Fruit fly (Drosophila melanogaster) whole organism, larva: ENCODE results near the gene DhpD.
"Not testable (repeated sequence)": the region's sequence is repeated elsewhere in the genome, so short reads cannot be mapped to it uniquely, and the experiment has no call there.

ENCODE experiments used
- noc ChIP-seq: fragments of 200-800 bp; sonication (Bioruptor generic); optimal IDR thresholded peaks from 3 replicates; lab custom pipeline; 2019; ENCODE audit warnings: missing biosample characterization, mild to moderate bottlenecking, missing genetic modification characterization, moderate library complexity

DhpD gene

DNA sequence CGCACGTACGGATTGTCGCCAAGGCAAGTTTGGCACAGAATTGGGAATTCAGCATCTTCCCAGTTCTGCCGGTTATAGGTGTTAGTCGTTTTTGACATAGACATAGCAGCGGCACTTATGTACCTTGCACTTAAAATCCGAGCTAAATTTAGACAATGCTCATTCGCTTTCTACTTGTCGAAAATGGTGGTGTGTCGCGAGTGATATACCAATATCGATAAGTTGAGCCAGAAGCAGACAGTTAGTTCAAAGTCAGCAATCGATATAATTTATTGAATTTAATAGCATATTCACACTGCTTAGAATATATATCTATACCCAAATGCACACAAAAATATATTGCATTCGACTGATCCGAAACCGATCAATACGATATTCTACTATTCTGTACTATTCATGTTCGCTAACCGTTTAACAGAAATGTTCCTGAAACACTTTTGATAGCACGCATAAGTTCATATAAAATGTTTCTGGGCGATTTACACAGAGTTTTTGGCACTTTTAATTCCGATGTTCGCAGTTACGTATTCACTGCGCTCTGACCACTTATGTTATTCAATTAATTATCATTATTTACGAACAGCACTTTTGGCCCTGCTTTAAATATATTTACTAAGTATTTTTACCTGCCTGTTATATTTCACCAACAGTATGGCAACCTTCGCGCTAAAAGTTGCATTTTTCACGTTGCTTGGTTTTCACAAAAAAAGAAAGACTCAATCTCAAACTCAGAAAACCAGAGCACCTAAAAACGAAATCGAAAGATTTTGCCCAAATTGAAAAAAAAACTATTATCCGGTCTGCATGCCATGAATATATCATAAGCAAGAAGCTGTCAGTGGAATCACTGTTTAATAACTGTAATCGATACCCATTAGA, 3.3 kb upstream of the DhpD start, which contains the start of gene CG14641:
Gene CG14641, minus strand, starts transcription at position 204 of the 879 bp plus-strand sequence.
- no peak for TF ChIP-seq noc (tag; lab: Kevin White, UChicago)

- TF ChIP-seq noc (tag; lab: Kevin White, UChicago), result no peak
These were observed 612 bp downstream of the DhpD start for dm6 chr3R:4228426-4228825.

DNA sequence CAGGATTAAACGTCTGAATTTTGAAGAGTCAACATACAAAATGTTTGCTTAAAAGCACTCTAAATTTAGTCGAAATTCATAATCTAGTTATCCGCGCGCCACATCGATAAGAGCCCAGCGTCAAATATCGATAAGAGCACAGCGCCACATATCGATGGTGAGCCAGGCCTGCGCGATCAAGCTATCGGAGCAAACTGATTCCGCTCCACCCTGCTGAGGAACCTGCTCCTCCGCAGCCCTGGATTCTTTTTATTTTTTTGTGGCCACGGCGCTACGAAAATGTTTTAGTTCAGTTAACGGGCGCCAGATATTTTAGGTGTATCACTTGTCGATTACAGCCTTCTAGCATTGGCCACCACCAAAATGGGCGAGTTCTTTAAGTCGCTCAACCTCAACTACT, 8.3 kb downstream of the DhpD start:
- no peak for TF ChIP-seq noc (tag; lab: Kevin White, UChicago)

DNA sequence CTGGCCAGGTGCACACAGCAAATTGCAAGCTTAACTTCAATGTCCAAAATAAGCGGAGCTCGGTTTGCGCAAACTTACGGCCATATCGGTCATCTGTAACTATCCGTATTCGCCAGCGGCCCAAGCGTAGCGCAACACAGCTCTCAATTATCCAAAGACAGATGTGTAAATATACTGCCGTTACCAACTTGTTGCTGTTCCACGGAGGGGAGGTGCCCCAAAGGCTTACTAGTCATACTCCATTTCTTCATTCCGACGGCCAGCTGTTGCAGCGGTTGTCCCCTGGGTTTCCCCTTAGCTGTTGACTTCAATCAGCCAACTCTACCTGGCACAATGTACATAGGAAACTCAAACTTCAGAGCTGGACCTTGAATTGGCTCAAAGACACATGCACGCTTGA, 9.0 kb downstream of the DhpD start, which contains the start of gene CG31516:
Gene CG31516, minus strand, starts transcription at position 101 of the 400 bp plus-strand sequence.
- TF ChIP-seq noc (tag; lab: Kevin White, UChicago), result no peak

- TF ChIP-seq noc (tag; lab: Kevin White, UChicago), result peak; percentile 68
These were observed 13.6 kb downstream of the DhpD start, which contains the start of gene CG14636 for dm6 chr3R:4215264-4215993. TSS of gene CG14636 (minus strand) at chr3R:4215314.

DNA sequence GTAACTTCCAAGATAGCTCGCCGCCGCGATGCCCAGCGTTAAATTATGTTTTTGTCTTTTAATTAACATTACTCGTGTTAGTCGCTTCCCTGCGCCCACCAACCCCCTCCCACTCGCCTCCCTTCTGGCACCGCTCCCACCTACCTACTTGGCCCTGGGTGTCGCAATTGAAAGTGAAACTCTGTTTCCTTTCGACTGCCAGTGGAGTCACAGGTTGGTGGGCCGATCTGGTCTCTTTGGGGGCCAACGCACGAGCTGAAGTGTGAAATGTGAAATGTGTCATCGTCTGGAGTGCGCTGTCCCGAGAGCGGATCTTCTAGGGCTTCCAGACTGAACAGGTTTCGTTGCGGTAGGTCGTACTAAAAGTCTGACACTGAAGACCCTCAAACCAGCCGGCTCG, 14.4 kb downstream of the DhpD start:
- TF ChIP-seq noc (tag; lab: Kevin White, UChicago), result no peak

dm6 chr3R:4214038-4214437, 15.0 kb downstream of the DhpD start:
- no peak for TF ChIP-seq noc (tag; lab: Kevin White, UChicago)

DNA sequence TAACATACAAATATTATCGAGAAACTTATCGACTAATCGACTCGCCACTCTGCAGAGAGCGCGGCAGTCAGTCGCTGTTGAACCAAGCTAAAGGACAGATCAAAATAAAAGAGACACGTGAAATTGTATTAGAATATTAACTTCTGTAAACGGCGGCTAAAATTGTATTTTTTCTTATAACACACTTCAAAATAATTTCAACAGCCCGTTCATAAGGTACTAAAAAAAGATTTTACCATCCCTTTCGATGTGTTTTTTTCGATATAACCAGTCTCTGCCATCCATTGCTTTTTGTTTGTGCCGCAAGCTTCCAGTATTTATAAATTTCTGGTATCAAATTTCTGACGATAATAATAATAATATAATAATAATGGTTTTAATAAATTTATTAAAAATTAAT, 17.6 kb downstream of the DhpD start, which contains the start of gene aux:
Gene aux, plus strand, starts transcription at position 301 of the 400 bp plus-strand sequence.
- TF ChIP-seq noc (tag; lab: Kevin White, UChicago), result not testable (repeated sequence)

DNA sequence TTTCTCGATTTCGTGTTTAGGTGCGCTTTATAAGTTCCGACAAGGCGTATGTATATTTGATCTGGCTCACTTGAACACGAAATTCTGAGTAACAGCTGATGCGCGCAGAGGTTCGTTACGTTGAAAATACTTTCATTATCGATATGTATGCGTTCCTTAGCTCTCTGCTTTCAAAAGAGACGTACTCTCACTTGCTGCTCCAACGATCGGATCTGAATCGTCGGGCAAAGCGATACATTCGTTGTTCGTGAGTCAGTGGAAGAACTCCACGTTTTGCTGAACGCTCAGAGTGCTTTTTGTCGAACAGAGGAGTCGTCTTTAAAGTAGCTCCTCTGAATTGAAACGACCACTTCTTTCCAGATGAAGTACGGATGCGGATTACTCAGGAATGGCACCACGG, 32.0 kb downstream of the DhpD start, which contains the start of gene beta-Man:
Gene beta-Man, plus strand, starts transcription at position 152 of the 400 bp plus-strand sequence.
- TF ChIP-seq noc (tag; lab: Kevin White, UChicago), result no peak

DNA sequence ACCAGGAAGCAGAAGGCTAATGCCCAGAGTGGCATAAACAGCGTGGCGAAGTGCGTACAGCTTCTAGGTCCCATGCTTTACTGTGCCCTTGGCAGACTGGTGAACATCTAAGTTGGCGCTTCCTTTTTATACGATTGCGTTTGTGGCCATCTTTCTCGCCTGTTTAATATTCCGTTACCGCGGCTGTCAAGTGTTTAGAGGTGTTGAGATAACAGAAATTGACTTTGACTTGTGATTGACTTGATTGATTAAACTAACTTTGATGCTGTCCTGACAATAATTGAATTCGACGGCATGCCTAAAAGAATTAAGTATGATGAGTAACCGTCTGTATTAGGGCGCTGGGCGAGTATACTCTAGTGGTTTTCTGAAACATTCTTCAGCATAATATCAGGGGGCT, 38.9 kb downstream of the DhpD start, which contains the start of gene Dsk:
Gene Dsk, minus strand, starts transcription at position 101 of the 400 bp plus-strand sequence.
- no peak for TF ChIP-seq noc (tag; lab: Kevin White, UChicago)

dm6 chr3R:4186820-4187540, 42.1 kb downstream of the DhpD start:
- TF ChIP-seq noc (tag; lab: Kevin White, UChicago), result peak; percentile 1

dm6 chr3R:4180543-4181214, 48.4 kb downstream of the DhpD start:
- no peak for TF ChIP-seq noc (tag; lab: Kevin White, UChicago)

dm6 chr3R:4178750-4179485, 50.1 kb downstream of the DhpD start:
- TF ChIP-seq noc (tag; lab: Kevin White, UChicago), result no peak
